Worm (Caenorhabditis elegans) whole organism, early embryonic: Measurements from ENCODE around the gene csb-1.

Source experiments
- aly-1 ChIP-seq: sonication (generic microtip); optimal IDR thresholded peaks from 2 replicates; lab custom pipeline; 2016; ENCODE audit warnings: missing genetic modification characterization, missing compliant biosample characterization
- ceh-36 ChIP-seq: sonication (generic microtip); optimal IDR thresholded peaks from 2 replicates; lab custom pipeline; 2016; ENCODE audit warnings: missing genetic modification characterization, inconsistent platforms, missing compliant biosample characterization
- scrt-1 ChIP-seq: fragments of 200-800 bp; sonication (Bioruptor generic); IDR thresholded peaks from 2 replicates; pipeline ENCODE4 v1.3.6; 2022; ENCODE audit warnings: missing genetic modification characterization, missing compliant biosample characterization

DNA sequence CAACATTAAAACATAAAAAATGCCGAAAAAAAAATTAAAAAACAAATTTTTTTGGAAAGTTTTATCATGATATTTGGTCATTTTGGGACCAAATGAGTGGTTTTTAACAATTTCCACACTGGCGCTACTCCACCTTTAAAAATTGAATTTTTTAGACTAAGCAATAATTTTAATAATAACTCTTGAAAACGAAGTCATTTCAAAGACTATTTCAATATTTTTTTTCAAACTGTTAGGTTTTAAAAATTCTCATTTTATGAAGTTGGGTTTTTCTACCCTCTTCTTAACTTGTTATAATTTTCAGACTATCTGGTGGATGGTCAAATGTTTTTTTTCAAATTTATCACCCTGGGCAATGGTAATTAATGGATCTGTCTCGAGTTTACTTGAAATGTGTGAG lies 43.5 kb downstream of the csb-1 start, which contains the start of gene Y7A5A.8:
- no peak for TF ChIP-seq aly-1
- no peak for TF ChIP-seq scrt-1 (GFP tag; lab: Robert Waterston, UW)
- TF ChIP-seq ceh-36 (tag; lab: Kevin White, UChicago), result no peak
